Fruit fly (Drosophila melanogaster) whole organism, embryonic: Measurements from ENCODE around the gene slif.
A peak's percentile ranks its signal among the peaks of the same experiment; 100 is the strongest.

ENCODE experiments used
- Atf3 ChIP-seq: fragments of 200-800 bp; sonication (Bioruptor generic); optimal IDR thresholded peaks from 3 replicates; lab custom pipeline; 2016; ENCODE audit warnings: missing biosample characterization, missing genetic modification characterization
- Bteb2 ChIP-seq: fragments of 200-800 bp; sonication (Bioruptor generic); optimal IDR thresholded peaks from 2 replicates; lab custom pipeline; 2016; ENCODE audit warnings: missing biosample characterization, missing genetic modification characterization
- CG11085 ChIP-seq: fragments of 200-800 bp; sonication (Bioruptor generic); IDR thresholded peaks from 2 replicates; pipeline ENCODE4 v1.3.6; 2022; ENCODE audit warnings: missing biosample characterization, missing genetic modification characterization
- CG11398 ChIP-seq: fragments of 200-800 bp; sonication (Bioruptor generic); optimal IDR thresholded peaks from 2 replicates; lab custom pipeline; 2016; ENCODE audit warnings: missing biosample characterization, missing genetic modification characterization
- CG13775 ChIP-seq: fragments of 200-800 bp; sonication (Bioruptor generic); optimal IDR thresholded peaks from 3 replicates; lab custom pipeline; 2017; ENCODE audit warnings: missing biosample characterization, mild to moderate bottlenecking, missing genetic modification characterization
- CG14050 ChIP-seq: fragments of 200-800 bp; sonication (Bioruptor generic); IDR thresholded peaks from 3 replicates; pipeline ENCODE4 v1.3.6; 2022; ENCODE audit warnings: missing biosample characterization, missing genetic modification characterization
- CG14441 ChIP-seq: fragments of 200-800 bp; sonication (Bioruptor generic); IDR thresholded peaks from 2 replicates; pipeline ENCODE4 v1.3.6; 2022; ENCODE audit warnings: missing biosample characterization, missing genetic modification characterization
- CG17385 ChIP-seq: fragments of 200-800 bp; sonication (Bioruptor generic); optimal IDR thresholded peaks from 3 replicates; lab custom pipeline; 2018; ENCODE audit warnings: missing biosample characterization, mild to moderate bottlenecking, missing genetic modification characterization
- CG17802 ChIP-seq: fragments of 200-800 bp; sonication (Bioruptor generic); optimal IDR thresholded peaks from 2 replicates; lab custom pipeline; 2018; ENCODE audit warnings: missing biosample characterization, mild to moderate bottlenecking, missing genetic modification characterization, moderate library complexity
- CG2199 ChIP-seq: fragments of 200-800 bp; sonication (Bioruptor generic); IDR thresholded peaks from 3 replicates; pipeline ENCODE4 v1.3.6; 2022; ENCODE audit warnings: missing biosample characterization, missing genetic modification characterization
- CG2889 ChIP-seq: fragments of 200-800 bp; sonication (Bioruptor generic); IDR thresholded peaks from 3 replicates; pipeline ENCODE4 v1.3.6; 2022; ENCODE audit warnings: missing biosample characterization, missing genetic modification characterization
- CG32532 ChIP-seq: fragments of 200-800 bp; sonication (Bioruptor generic); IDR thresholded peaks from 2 replicates; pipeline ENCODE4 v1.3.6; 2022; ENCODE audit warnings: missing biosample characterization, missing genetic modification characterization
- CG33557 ChIP-seq: fragments of 200-800 bp; sonication (Bioruptor generic); optimal IDR thresholded peaks from 2 replicates; lab custom pipeline; 2019; ENCODE audit warnings: missing biosample characterization, mild to moderate bottlenecking, missing genetic modification characterization, moderate library complexity
- CG42726 ChIP-seq: fragments of 200-800 bp; sonication (Bioruptor generic); IDR thresholded peaks from 2 replicates; pipeline ENCODE4 v1.3.6; 2022; ENCODE audit warnings: missing biosample characterization, missing genetic modification characterization; ENCODE audit not compliant: partially characterized antibody
- CG5245 ChIP-seq: fragments of 200-800 bp; sonication (Bioruptor generic); optimal IDR thresholded peaks from 3 replicates; lab custom pipeline; 2016; ENCODE audit warnings: missing biosample characterization, missing genetic modification characterization
- CG6654 ChIP-seq: fragments of 200-800 bp; sonication (Bioruptor generic); optimal IDR thresholded peaks from 2 replicates; lab custom pipeline; 2017; ENCODE audit warnings: missing biosample characterization, mild to moderate bottlenecking, missing genetic modification characterization
- CG6854 ChIP-seq: fragments of 200-800 bp; sonication (Bioruptor generic); optimal IDR thresholded peaks from 3 replicates; lab custom pipeline; 2017; ENCODE audit warnings: missing biosample characterization, mild to moderate bottlenecking, missing genetic modification characterization
- CG7372 ChIP-seq: fragments of 200-800 bp; sonication (Bioruptor generic); IDR thresholded peaks from 2 replicates; pipeline ENCODE4 v1.3.6; 2022; ENCODE audit warnings: missing biosample characterization, missing genetic modification characterization
- CG7556 ChIP-seq: fragments of 200-800 bp; sonication (Bioruptor generic); optimal IDR thresholded peaks from 2 replicates; lab custom pipeline; 2017; ENCODE audit warnings: missing biosample characterization, mild to moderate bottlenecking, missing genetic modification characterization
- CG7745 ChIP-seq: fragments of 200-800 bp; sonication (Bioruptor generic); optimal IDR thresholded peaks from 2 replicates; lab custom pipeline; 2018; ENCODE audit warnings: missing biosample characterization, mild to moderate bottlenecking, missing genetic modification characterization, moderate library complexity
- CG9437 ChIP-seq: fragments of 200-800 bp; sonication (Bioruptor generic); optimal IDR thresholded peaks from 2 replicates; lab custom pipeline; 2018; ENCODE audit warnings: missing biosample characterization, mild to moderate bottlenecking, missing genetic modification characterization
- CoRest ChIP-seq: fragments of 200-800 bp; sonication (Bioruptor generic); optimal IDR thresholded peaks from 3 replicates; lab custom pipeline; 2018; ENCODE audit warnings: missing biosample characterization, mild to moderate bottlenecking, missing genetic modification characterization, moderate library complexity
- E2f1 ChIP-seq: fragments of 200-800 bp; sonication (Bioruptor generic); IDR thresholded peaks from 2 replicates; pipeline ENCODE4 v1.3.6; 2022; ENCODE audit warnings: missing biosample characterization, missing genetic modification characterization
- Fer2 ChIP-seq: fragments of 200-800 bp; sonication (Bioruptor generic); optimal IDR thresholded peaks from 2 replicates; lab custom pipeline; 2018; ENCODE audit warnings: missing biosample characterization, mild to moderate bottlenecking, missing genetic modification characterization, moderate library complexity
- HLHmδ ChIP-seq: fragments of 200-800 bp; sonication (Bioruptor generic); optimal IDR thresholded peaks from 2 replicates; lab custom pipeline; 2018; ENCODE audit warnings: missing biosample characterization, mild to moderate bottlenecking, missing genetic modification characterization, moderate library complexity
- MTF-1 ChIP-seq: fragments of 200-800 bp; sonication (Bioruptor generic); optimal IDR thresholded peaks from 2 replicates; lab custom pipeline; 2018; ENCODE audit warnings: missing biosample characterization, mild to moderate bottlenecking, missing genetic modification characterization, borderline replicate concordance
- Neu2 ChIP-seq: fragments of 200-800 bp; sonication (Bioruptor generic); optimal IDR thresholded peaks from 3 replicates; lab custom pipeline; 2016; ENCODE audit warnings: missing biosample characterization, missing genetic modification characterization, borderline replicate concordance
- Opbp ChIP-seq: fragments of 200-800 bp; sonication (Bioruptor generic); IDR thresholded peaks from 3 replicates; pipeline ENCODE4 v1.3.6; 2022; ENCODE audit warnings: missing biosample characterization, missing genetic modification characterization; ENCODE audit not compliant: partially characterized antibody
- Sox102F ChIP-seq: fragments of 200-800 bp; sonication (Bioruptor generic); optimal IDR thresholded peaks from 2 replicates; lab custom pipeline; 2018; ENCODE audit warnings: missing biosample characterization, mild to moderate bottlenecking, missing genetic modification characterization, moderate library complexity
- Stat92E ChIP-seq, 3 experiments: fragments of >200 bp in 2 of 3; fragments of 200-800 bp in 1 of 3; sonication (Bioruptor generic) in 1 of 3; optimal IDR thresholded peaks; 2 replicates each; lab custom pipeline; 2017 to 2019; ENCODE audit warnings: missing biosample characterization in 3 of 3, missing genetic modification characterization in 3 of 3, mild to moderate bottlenecking in 1 of 3, moderate library complexity in 1 of 3
- Xbp1 ChIP-seq: fragments of 200-800 bp; sonication (Bioruptor generic); optimal IDR thresholded peaks from 3 replicates; lab custom pipeline; 2016; ENCODE audit warnings: missing biosample characterization, mild to moderate bottlenecking, missing genetic modification characterization
- aop ChIP-seq: fragments of 200-800 bp; sonication (Bioruptor generic); IDR thresholded peaks from 2 replicates; pipeline ENCODE4 v1.3.6; 2022; ENCODE audit warnings: missing biosample characterization, missing genetic modification characterization
- az2 ChIP-seq: fragments of 200-800 bp; sonication (Bioruptor generic); optimal IDR thresholded peaks from 3 replicates; lab custom pipeline; 2016; ENCODE audit warnings: missing biosample characterization, missing genetic modification characterization
- croc ChIP-seq: fragments of 200-800 bp; sonication (Bioruptor generic); conservative IDR thresholded peaks from 3 replicates; pipeline ENCODE4 v1.3.6; 2022; ENCODE audit warnings: missing biosample characterization, missing genetic modification characterization
- cwo ChIP-seq: fragments of 200-800 bp; sonication (Bioruptor generic); optimal IDR thresholded peaks from 3 replicates; lab custom pipeline; 2017; ENCODE audit warnings: missing biosample characterization, missing genetic modification characterization, mild to moderate bottlenecking, moderate library complexity, missing genetic modification reagents
- fru ChIP-seq: fragments of >200 bp; optimal IDR thresholded peaks from 2 replicates; lab custom pipeline; 2017
- fu2 ChIP-seq: fragments of 200-800 bp; sonication (Bioruptor generic); optimal IDR thresholded peaks from 2 replicates; lab custom pipeline; 2016; ENCODE audit warnings: missing biosample characterization, missing genetic modification characterization
- lola ChIP-seq, 3 experiments: fragments of >200 bp in 2 of 3; fragments of 200-800 bp in 1 of 3; sonication (Bioruptor generic) in 1 of 3; optimal IDR thresholded peaks; 2 replicates each; lab custom pipeline; 2017 to 2019; ENCODE audit warnings: missing biosample characterization in 3 of 3, missing genetic modification characterization in 3 of 3, mild to moderate bottlenecking in 1 of 3, moderate library complexity in 1 of 3
- mirr ChIP-seq: fragments of 200-800 bp; sonication (Bioruptor generic); optimal IDR thresholded peaks from 3 replicates; lab custom pipeline; 2018; ENCODE audit warnings: missing biosample characterization, mild to moderate bottlenecking, missing genetic modification characterization
- onecut ChIP-seq: fragments of 200-800 bp; sonication (Bioruptor generic); IDR thresholded peaks from 2 replicates; pipeline ENCODE4 v1.3.6; 2022; ENCODE audit warnings: missing biosample characterization, missing genetic modification characterization
- prd ChIP-seq, 3 experiments: fragments of >200 bp in 2 of 3; fragments of 200-800 bp in 1 of 3; sonication (Bioruptor generic) in 1 of 3; optimal IDR thresholded peaks in 2 of 3; IDR thresholded peaks in 1 of 3; 2 replicates in 2 of 3; 3 replicates in 1 of 3; pipeline versions ENCODE4 v1.3.6 to Lab custom; 2017 to 2022; ENCODE audit warnings: missing biosample characterization in 1 of 3, missing genetic modification characterization in 1 of 3
- run ChIP-seq: fragments of 200-800 bp; sonication (Bioruptor generic); optimal IDR thresholded peaks from 3 replicates; lab custom pipeline; 2018; ENCODE audit warnings: missing biosample characterization, mild to moderate bottlenecking, missing genetic modification characterization
- shn ChIP-seq: fragments of 200-800 bp; sonication (Bioruptor generic); optimal IDR thresholded peaks from 3 replicates; lab custom pipeline; 2016; ENCODE audit warnings: missing biosample characterization, missing genetic modification characterization
- sima ChIP-seq: fragments of 200-800 bp; sonication (Bioruptor generic); optimal IDR thresholded peaks from 2 replicates; lab custom pipeline; 2016; ENCODE audit warnings: missing biosample characterization, missing genetic modification characterization
- sr ChIP-seq: fragments of 200-800 bp; sonication (Bioruptor generic); IDR thresholded peaks from 3 replicates; pipeline ENCODE4 v1.3.6; 2022; ENCODE audit warnings: missing biosample characterization, missing genetic modification characterization
- usp ChIP-seq: fragments of >200 bp; optimal IDR thresholded peaks from 2 replicates; lab custom pipeline; 2017; ENCODE audit warnings: missing biosample characterization, missing genetic modification characterization
- z ChIP-seq: fragments of 200-800 bp; sonication (Bioruptor generic); IDR thresholded peaks from 3 replicates; pipeline ENCODE4 v1.3.6; 2022; ENCODE audit warnings: missing biosample characterization, missing genetic modification characterization
- zen2 ChIP-seq: fragments of 200-800 bp; sonication (Bioruptor generic); IDR thresholded peaks from 3 replicates; pipeline ENCODE4 v1.3.6; 2022; ENCODE audit warnings: missing biosample characterization, missing genetic modification characterization; ENCODE audit not compliant: partially characterized antibody

The slif gene

dm6 chr3L:22871030-22871844 lies 9.6 kb upstream of the slif start (continued):
- TF ChIP-seq usp (GFP tag; lab: Kevin White, UChicago) (no peak), Xbp1 (peak; percentile 0), aop (GFP tag; lab: Robert Waterston, UW) (no peak), CG14441 (0 out of 2 replicates have a peak, but pooled peaks have one; percentile 9), CG5245 (GFP tag; lab: Kevin White, UChicago) (no peak), Bteb2 (GFP tag; lab: Kevin White, UChicago) (no peak), CG9437 (no peak), CG11398 (GFP tag; lab: Kevin White, UChicago) (no peak), CG6654 (GFP tag; lab: Kevin White, UChicago) (no peak), sima (no peak), E2f1 (GFP tag; lab: Robert Waterston, UW) (no peak), CG13775 (GFP tag; lab: Kevin White, UChicago) (peak; percentile 4), shn (GFP tag; lab: Kevin White, UChicago) (no peak), CG7556 (no peak), CG17385 (GFP tag; lab: Kevin White, UChicago) (no peak), CG11085 (GFP tag; lab: Robert Waterston, UW) (no peak), MTF-1 (GFP tag; lab: Kevin White, UChicago) (no peak), Sox102F (GFP tag; lab: Kevin White, UChicago) (no peak), CG2199 (GFP tag; lab: Robert Waterston, UW) (no peak), cwo (GFP tag; lab: Kevin White, UChicago) (no peak), Stat92E (GFP tag; optimal IDR thresholded peaks at IDR 0.05; lab: Kevin White, UChicago) (no peak), Neu2 (peak; percentile 45), Atf3 (GFP tag; lab: Kevin White, UChicago) (no peak), fru (lab: Kevin White, UChicago) (no peak), HLHmδ (no peak), run (tag; lab: Kevin White, UChicago) (no peak), z (GFP tag; lab: Robert Waterston, UW) (no peak), az2 (GFP tag; lab: Kevin White, UChicago) (no peak), fu2 (GFP tag; lab: Kevin White, UChicago) (no peak), Opbp (peak; percentile 65; the same call in 2 of the 3 replicates), CG33557 (GFP tag; lab: Kevin White, UChicago) (no peak), CG7372 (GFP tag; lab: Robert Waterston, UW) (0 out of 2 replicates have a peak, but pooled peaks have one; percentile 21), CG6854 (peak; percentile 34), Fer2 (tag; lab: Kevin White, UChicago) (no peak), zen2 (GFP tag; lab: Robert Waterston, UW) (peak; percentile 43; the same call in 2 of the 3 replicates), croc (GFP tag; lab: Robert Waterston, UW) (no peak), CG17802 (tag; lab: Kevin White, UChicago) (no peak), CoRest (no peak), CG14050 (GFP tag; lab: Robert Waterston, UW) (no peak), sr (0 out of 3 replicates have a peak, but pooled peaks have one; percentile 16), CG7745 (tag; lab: Kevin White, UChicago) (no peak), lola (GFP tag; optimal IDR thresholded peaks at IDR 0.05; lab: Kevin White, UChicago) (no peak), CG32532 (GFP tag; lab: Robert Waterston, UW) (peak; percentile 66), mirr (GFP tag; lab: Kevin White, UChicago) (no peak), prd (optimal IDR thresholded peaks at IDR 0.05; lab: Kevin White, UChicago) (no peak), prd (GFP tag; IDR thresholded peaks at IDR 0.05; lab: Robert Waterston, UW) (no peak), onecut (peak; percentile 17), CG2889 (GFP tag; lab: Robert Waterston, UW) (no peak), CG42726 (0 out of 2 replicates have a peak, but pooled peaks have one; percentile 27)
